Worm (Caenorhabditis elegans) whole organism, L1 larva: ENCODE data around the gene C52B9.10.

Experiments used
- C16A3.4 ChIP-seq: fragments of 150-350 bp; optimal IDR thresholded peaks from 2 replicates; lab custom pipeline; 2014; ENCODE audit warnings: missing biosample characterization, missing genetic modification characterization
- Y116A8C.19 ChIP-seq: sonication (generic microtip); optimal IDR thresholded peaks from 2 replicates; lab custom pipeline; 2016; ENCODE audit warnings: missing compliant biosample characterization, missing genetic modification characterization, borderline replicate concordance
- ama-1 ChIP-seq: fragments of 150-350 bp; optimal IDR thresholded peaks from 2 replicates; lab custom pipeline; 2014
- ceh-8 ChIP-seq: fragments of 200-800 bp; sonication (Bioruptor generic); optimal IDR thresholded peaks from 2 replicates; lab custom pipeline; 2018; ENCODE audit warnings: mild to moderate bottlenecking, missing genetic modification characterization, moderate library complexity, missing compliant biosample characterization
- ceh-82 ChIP-seq, 3 experiments: fragments of 150-350 bp in 1 of 3; sonication (generic microtip) in 2 of 3; optimal IDR thresholded peaks; 2 replicates each; lab custom pipeline; 2014 to 2017; ENCODE audit warnings: missing biosample characterization in 3 of 3, missing genetic modification characterization in 3 of 3
- ceh-90 ChIP-seq: sonication (generic microtip); optimal IDR thresholded peaks from 2 replicates; lab custom pipeline; 2016; ENCODE audit warnings: missing genetic modification characterization, missing compliant biosample characterization
- dpl-1 ChIP-seq, 3 experiments: fragments of 150-350 bp in 2 of 3; sonication (generic microtip) in 1 of 3; optimal IDR thresholded peaks; 2 replicates each; lab custom pipeline; 2014 to 2017; ENCODE audit warnings: missing biosample characterization in 3 of 3, missing genetic modification characterization in 3 of 3, missing genetic modification reagents in 3 of 3
- dsc-1 ChIP-seq: sonication (generic microtip); optimal IDR thresholded peaks from 2 replicates; lab custom pipeline; 2016; ENCODE audit warnings: mild to moderate bottlenecking, missing genetic modification characterization, missing compliant biosample characterization
- efl-1 ChIP-seq, 4 experiments: fragments of 150-350 bp; optimal IDR thresholded peaks in 3 of 4; peaks in 1 of 4; 1 replicate in 1 of 4; 2 replicates in 3 of 4; lab custom pipeline; 2014; ENCODE audit warnings: missing biosample characterization in 2 of 4, missing genetic modification characterization in 2 of 4, missing genetic modification reagents in 2 of 4
- efl-3 ChIP-seq: fragments of 200-800 bp; sonication (Bioruptor generic); optimal IDR thresholded peaks from 2 replicates; lab custom pipeline; 2018; ENCODE audit warnings: mild to moderate bottlenecking, missing genetic modification characterization, missing compliant biosample characterization
- egl-13 ChIP-seq: sonication (generic microtip); optimal IDR thresholded peaks from 2 replicates; lab custom pipeline; 2016; ENCODE audit warnings: missing genotype, missing genetic modification reagents, missing genetic modification characterization, missing compliant biosample characterization
- elt-2 ChIP-seq: sonication (generic microtip); optimal IDR thresholded peaks from 2 replicates; lab custom pipeline; 2016; ENCODE audit warnings: missing genetic modification characterization, mild to moderate bottlenecking, inconsistent platforms, missing compliant biosample characterization, missing genetic modification reagents
- ets-5 ChIP-seq: fragments of 200-800 bp; sonication (Bioruptor generic); IDR thresholded peaks from 2 replicates; pipeline ENCODE4 v1.3.6; 2022; ENCODE audit warnings: missing genetic modification characterization, missing compliant biosample characterization
- fkh-10 ChIP-seq: sonication (generic microtip); optimal IDR thresholded peaks from 2 replicates; lab custom pipeline; 2017; ENCODE audit warnings: missing biosample characterization, missing genetic modification reagents, missing genetic modification characterization
- fkh-4 ChIP-seq: sonication (generic microtip); optimal IDR thresholded peaks from 2 replicates; lab custom pipeline; 2016; ENCODE audit warnings: missing compliant biosample characterization, missing genetic modification characterization, borderline replicate concordance
- fos-1 ChIP-seq: fragments of 150-350 bp; optimal IDR thresholded peaks from 2 replicates; lab custom pipeline; 2014; ENCODE audit warnings: missing biosample characterization, missing genetic modification characterization
- hlh-17 ChIP-seq: fragments of 200-800 bp; sonication (Bioruptor generic); optimal IDR thresholded peaks from 2 replicates; lab custom pipeline; 2018; ENCODE audit warnings: missing genetic modification characterization, mild to moderate bottlenecking, missing compliant biosample characterization, moderate library complexity, borderline replicate concordance
- hlh-4 ChIP-seq: sonication (generic microtip); optimal IDR thresholded peaks from 2 replicates; lab custom pipeline; 2016; ENCODE audit warnings: mild to moderate bottlenecking, missing genetic modification characterization, missing compliant biosample characterization
- hpl-2 ChIP-seq: fragments of 150-350 bp; optimal IDR thresholded peaks from 2 replicates; lab custom pipeline; 2014; ENCODE audit warnings: missing biosample characterization, missing genetic modification reagents, missing genetic modification characterization
- lin-14 ChIP-seq: fragments of 200-800 bp; sonication (Bioruptor generic); optimal IDR thresholded peaks from 2 replicates; lab custom pipeline; 2018; ENCODE audit warnings: mild to moderate bottlenecking, missing genetic modification characterization, moderate library complexity, missing compliant biosample characterization
- lin-15B ChIP-seq: fragments of 150-350 bp; sonication (generic microtip); optimal IDR thresholded peaks from 3 replicates; lab custom pipeline; 2014; ENCODE audit warnings: missing biosample characterization, missing genetic modification characterization
- lsy-2 ChIP-seq, 2 experiments: fragments of 150-350 bp; optimal IDR thresholded peaks; 2 replicates each; lab custom pipeline; 2014; ENCODE audit warnings: missing biosample characterization in 2 of 2, missing genetic modification characterization in 2 of 2
- mab-9 ChIP-seq: fragments of 200-800 bp; sonication (Bioruptor generic); IDR thresholded peaks from 2 replicates; pipeline ENCODE4 v1.3.6; 2022; ENCODE audit warnings: missing genetic modification reagents, missing genetic modification characterization, missing compliant biosample characterization
- mef-2 ChIP-seq: fragments of 150-350 bp; optimal IDR thresholded peaks from 2 replicates; lab custom pipeline; 2014; ENCODE audit warnings: missing biosample characterization, missing genetic modification characterization
- nhr-11 ChIP-seq: fragments of 150-350 bp; optimal IDR thresholded peaks from 2 replicates; lab custom pipeline; 2014; ENCODE audit warnings: missing biosample characterization, missing genetic modification characterization
- nhr-12 ChIP-seq: sonication (generic microtip); optimal IDR thresholded peaks from 2 replicates; lab custom pipeline; 2017; ENCODE audit warnings: missing biosample characterization, missing genetic modification characterization
- nhr-19 ChIP-seq: fragments of 200-800 bp; sonication (Bioruptor generic); conservative IDR thresholded peaks from 2 replicates; pipeline ENCODE4 v1.3.6; 2022; ENCODE audit warnings: missing genetic modification characterization, missing compliant biosample characterization
- nhr-20 ChIP-seq: sonication (generic microtip); optimal IDR thresholded peaks from 2 replicates; lab custom pipeline; 2016; ENCODE audit warnings: mild to moderate bottlenecking, missing genetic modification characterization, missing compliant biosample characterization
- nhr-28 ChIP-seq: fragments of 150-350 bp; optimal IDR thresholded peaks from 2 replicates; lab custom pipeline; 2014; ENCODE audit warnings: missing biosample characterization, missing genetic modification characterization
- nhr-47 ChIP-seq: sonication (generic microtip); optimal IDR thresholded peaks from 2 replicates; lab custom pipeline; 2016; ENCODE audit warnings: mild to moderate bottlenecking, missing genetic modification characterization, moderate library complexity, missing compliant biosample characterization
- nhr-71 ChIP-seq: sonication (generic microtip); optimal IDR thresholded peaks from 2 replicates; lab custom pipeline; 2016; ENCODE audit warnings: mild to moderate bottlenecking, missing genetic modification characterization, moderate library complexity, missing compliant biosample characterization
- nhr-84 ChIP-seq: sonication (generic microtip); optimal IDR thresholded peaks from 2 replicates; lab custom pipeline; 2017; ENCODE audit warnings: missing biosample characterization, missing genetic modification characterization
- nhr-85 ChIP-seq: sonication (generic microtip); peaks from one replicate; lab custom pipeline; 2016; ENCODE audit warnings: missing genetic modification characterization, inconsistent platforms, missing compliant biosample characterization
- pax-3 ChIP-seq: fragments of 200-800 bp; sonication (Bioruptor generic); optimal IDR thresholded peaks from 2 replicates; lab custom pipeline; 2018; ENCODE audit warnings: mild to moderate bottlenecking, missing genetic modification characterization, moderate library complexity, missing compliant biosample characterization
- rnt-1 ChIP-seq: sonication (generic microtip); optimal IDR thresholded peaks from 2 replicates; lab custom pipeline; 2016; ENCODE audit warnings: mild to moderate bottlenecking, missing genetic modification characterization, moderate library complexity, missing compliant biosample characterization
- snu-23 ChIP-seq: sonication (generic microtip); optimal IDR thresholded peaks from 2 replicates; lab custom pipeline; 2016; ENCODE audit warnings: missing genetic modification characterization, missing compliant biosample characterization
- sox-4 ChIP-seq: sonication (generic microtip); optimal IDR thresholded peaks from 2 replicates; lab custom pipeline; 2016; ENCODE audit warnings: missing genetic modification characterization, missing compliant biosample characterization
- sptf-1 ChIP-seq: fragments of 150-350 bp; optimal IDR thresholded peaks from 2 replicates; lab custom pipeline; 2014; ENCODE audit warnings: missing biosample characterization, missing genetic modification characterization
- sup-37 ChIP-seq: fragments of 200-800 bp; sonication (Bioruptor generic); optimal IDR thresholded peaks from 2 replicates; lab custom pipeline; 2018; ENCODE audit warnings: mild to moderate bottlenecking, missing genetic modification characterization, missing compliant biosample characterization
- tbx-2 ChIP-seq: sonication (generic microtip); optimal IDR thresholded peaks from 2 replicates; lab custom pipeline; 2016; ENCODE audit warnings: missing genetic modification characterization, missing compliant biosample characterization
- unc-130 ChIP-seq: fragments of 150-350 bp; optimal IDR thresholded peaks from 2 replicates; lab custom pipeline; 2017; ENCODE audit warnings: missing biosample characterization, missing genetic modification characterization, inconsistent platforms
- unc-30 ChIP-seq: sonication (generic microtip); optimal IDR thresholded peaks from 2 replicates; lab custom pipeline; 2017; ENCODE audit warnings: missing biosample characterization, missing genetic modification characterization
- unc-62 ChIP-seq: fragments of 150-350 bp; optimal IDR thresholded peaks from 2 replicates; lab custom pipeline; 2014; ENCODE audit warnings: missing biosample characterization, missing genetic modification reagents, missing genetic modification characterization
- unc-98 ChIP-seq: fragments of 200-800 bp; sonication (Bioruptor generic); IDR thresholded peaks from 2 replicates; pipeline ENCODE4 v1.3.6; 2022; ENCODE audit warnings: missing genetic modification characterization, missing compliant biosample characterization
- vab-15 ChIP-seq: sonication (generic microtip); optimal IDR thresholded peaks from 2 replicates; lab custom pipeline; 2017; ENCODE audit warnings: missing genotype, mild to moderate bottlenecking, missing genetic modification characterization, missing compliant biosample characterization
- xbp-1 ChIP-seq: sonication (generic microtip); optimal IDR thresholded peaks from 2 replicates; lab custom pipeline; 2016; ENCODE audit warnings: missing genetic modification characterization, missing compliant biosample characterization

C52B9.10 gene

DNA sequence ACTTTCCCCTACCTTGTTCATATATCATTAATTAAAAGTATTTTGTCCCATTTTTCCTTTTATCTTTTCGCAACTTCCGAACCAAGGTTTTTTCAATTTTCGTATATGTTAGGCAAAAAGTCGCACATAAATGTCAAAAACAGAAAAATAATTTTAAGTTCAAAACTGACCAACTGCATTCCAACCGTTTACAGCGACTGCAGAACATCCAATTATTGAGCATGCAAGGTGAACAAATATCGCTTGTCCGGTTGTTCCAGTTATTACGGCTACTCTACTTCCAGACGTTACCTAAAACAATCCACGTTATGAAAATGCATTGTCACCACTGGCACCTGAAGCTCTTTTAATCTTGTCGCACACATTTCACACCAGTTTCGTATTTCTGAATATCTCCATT is at the start of gene C52B9.10:
C52B9.10 (plus strand) TSS at position 301 of the 400 bp plus-strand sequence.
- TF ChIP-seq nhr-85 (tag; lab: Kevin White, UChicago) (no peak), hpl-2 (GFP tag; lab: Kevin White, UChicago) (no peak), nhr-28 (tag; lab: Kevin White, UChicago) (no peak), rnt-1 (no peak), ama-1 (lab: Kevin White, UChicago) (no peak), nhr-19 (no peak), ceh-82 (tag; optimal IDR thresholded peaks at IDR 0.05; lab: Kevin White, UChicago) (no peak), tbx-2 (no peak), nhr-20 (tag; lab: Kevin White, UChicago) (no peak), nhr-12 (tag; lab: Kevin White, UChicago) (no peak), Y116A8C.19 (tag; lab: Kevin White, UChicago) (no peak), dsc-1 (no peak), unc-98 (no peak), nhr-84 (tag; lab: Kevin White, UChicago) (no peak), efl-1 (optimal IDR thresholded peaks at IDR 0.05; lab: Kevin White, UChicago) (no peak), efl-1 (GFP tag; optimal IDR thresholded peaks at IDR 0.05 in 1 of 2; lab: Kevin White, UChicago) (no peak), ceh-90 (tag; lab: Kevin White, UChicago) (no peak), C16A3.4 (tag; lab: Kevin White, UChicago) (no peak), hlh-4 (tag; lab: Kevin White, UChicago) (no peak), mef-2 (tag; lab: Kevin White, UChicago) (no peak), unc-62 (GFP tag; lab: Kevin White, UChicago) (no peak)

DNA sequence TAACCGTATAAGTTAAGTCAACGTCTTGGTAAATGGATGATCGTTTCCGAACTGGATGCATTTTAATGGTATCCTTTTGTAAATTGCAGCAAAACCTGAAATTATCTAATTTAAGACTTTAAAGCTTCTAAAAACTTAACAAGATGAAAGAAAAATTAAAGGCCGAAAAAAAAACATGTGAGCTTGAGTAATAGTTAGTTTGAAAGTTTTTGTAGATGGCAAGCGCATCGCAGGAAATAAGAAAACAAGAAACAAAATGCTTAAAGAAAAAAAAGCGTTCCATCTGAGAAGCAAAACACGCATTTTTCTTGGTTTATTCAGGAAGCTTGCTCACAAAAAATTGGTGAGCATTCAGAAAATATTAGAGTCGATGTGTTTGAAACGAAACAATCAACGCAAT is 38.0 kb upstream of the C52B9.10 start, which contains the start of gene rab-37:
rab-37 (minus strand) TSS at position 101 of the 400 bp plus-strand sequence.
- TF ChIP-seq elt-2 (tag; lab: Kevin White, UChicago): no peak

DNA sequence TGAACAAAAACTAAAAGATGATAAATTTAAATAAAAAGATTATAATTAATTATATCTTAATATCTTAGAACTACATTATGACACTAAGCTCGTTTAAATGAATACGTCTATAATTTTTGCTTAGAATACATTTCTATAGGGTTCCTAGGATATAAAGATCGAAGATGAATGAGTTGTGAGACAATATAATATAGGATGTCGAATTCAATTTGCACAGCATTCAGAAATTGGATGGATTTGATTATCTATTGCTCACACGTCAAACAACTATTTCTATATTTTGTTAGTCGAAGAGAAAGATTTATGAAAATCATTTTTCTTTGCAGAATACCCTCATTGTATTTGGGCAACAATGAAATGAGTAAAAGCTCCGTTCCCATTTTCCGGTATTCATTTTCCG is 34.7 kb upstream of the C52B9.10 start:
- TF ChIP-seq dpl-1 (GFP tag; optimal IDR thresholded peaks at IDR 0.05; lab: Kevin White, UChicago) (no peak), unc-30 (tag; lab: Kevin White, UChicago) (no peak), fkh-4 (no peak), fkh-10 (GFP tag; lab: Kevin White, UChicago) (peak; percentile 43), xbp-1 (no peak), pax-3 (tag; lab: Kevin White, UChicago) (no peak), egl-13 (no peak), sup-37 (no peak), sptf-1 (tag; lab: Kevin White, UChicago) (no peak), snu-23 (GFP tag; lab: Kevin White, UChicago) (no peak), nhr-47 (tag; lab: Kevin White, UChicago) (no peak), lin-14 (GFP tag; lab: Kevin White, UChicago) (peak; percentile 26), ets-5 (GFP tag; lab: Robert Waterston, UW) (no peak), mab-9 (GFP tag; lab: Robert Waterston, UW) (no peak), nhr-28 (tag; lab: Kevin White, UChicago) (no peak), sox-4 (tag; lab: Kevin White, UChicago) (no peak), efl-3 (GFP tag; lab: Kevin White, UChicago) (no peak)

DNA sequence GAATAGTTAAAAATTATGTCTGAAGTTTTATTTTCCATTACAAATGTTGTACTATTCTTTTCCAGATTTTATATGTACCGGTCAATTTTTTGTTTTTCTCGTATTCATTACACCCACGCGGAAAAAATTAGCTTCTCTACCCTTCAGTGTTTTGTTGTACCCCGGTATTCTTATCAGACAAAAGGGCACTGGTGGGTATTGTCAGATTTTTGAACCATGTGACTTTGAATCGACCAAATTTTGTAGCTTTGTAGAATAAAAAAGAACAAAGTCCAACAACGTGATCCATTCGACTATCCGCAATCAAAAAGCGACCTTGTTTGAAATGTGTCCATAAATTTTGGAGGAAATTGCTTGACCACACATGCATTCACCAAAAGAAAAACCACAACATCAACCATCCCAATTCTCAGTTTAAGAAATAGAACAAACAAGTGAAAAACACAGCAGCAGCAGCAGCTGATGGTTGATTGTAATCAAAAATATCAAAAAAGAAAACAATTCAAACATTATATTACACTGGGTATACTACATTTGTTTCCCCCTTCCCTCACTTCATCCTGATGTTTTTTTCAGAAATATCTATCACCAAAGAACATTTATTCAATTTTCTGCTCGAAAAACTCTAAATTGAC is 29.1 kb upstream of the C52B9.10 start:
- TF ChIP-seq xbp-1 (no peak), hlh-17 (GFP tag; lab: Kevin White, UChicago) (no peak), lin-15B (tag; lab: Kevin White, UChicago) (no peak), dpl-1 (GFP tag; optimal IDR thresholded peaks at IDR 0.05; lab: Kevin White, UChicago) (no peak), fkh-10 (GFP tag; lab: Kevin White, UChicago) (no peak), nhr-84 (tag; lab: Kevin White, UChicago) (no peak), unc-130 (tag; lab: Kevin White, UChicago) (no peak), snu-23 (GFP tag; lab: Kevin White, UChicago) (peak; percentile 10), egl-13 (no peak), nhr-12 (tag; lab: Kevin White, UChicago) (no peak), unc-62 (GFP tag; lab: Kevin White, UChicago) (no peak), nhr-11 (tag; lab: Kevin White, UChicago) (no peak), ceh-8 (no peak), nhr-20 (tag; lab: Kevin White, UChicago) (peak; percentile 44), vab-15 (tag; lab: Kevin White, UChicago) (no peak), nhr-71 (tag; lab: Kevin White, UChicago) (peak; percentile 49), lsy-2 (tag; optimal IDR thresholded peaks at IDR 0.05; lab: Kevin White, UChicago) (peak in 1 of 2 experiments; percentile 32), Y116A8C.19 (tag; lab: Kevin White, UChicago) (no peak), fos-1 (tag; lab: Kevin White, UChicago) (no peak), dsc-1 (no peak), nhr-85 (tag; lab: Kevin White, UChicago) (peak; percentile 82)
